Worm (Caenorhabditis elegans): ENCODE data around the gene K10D11.3.

The K10D11.3 gene

DNA sequence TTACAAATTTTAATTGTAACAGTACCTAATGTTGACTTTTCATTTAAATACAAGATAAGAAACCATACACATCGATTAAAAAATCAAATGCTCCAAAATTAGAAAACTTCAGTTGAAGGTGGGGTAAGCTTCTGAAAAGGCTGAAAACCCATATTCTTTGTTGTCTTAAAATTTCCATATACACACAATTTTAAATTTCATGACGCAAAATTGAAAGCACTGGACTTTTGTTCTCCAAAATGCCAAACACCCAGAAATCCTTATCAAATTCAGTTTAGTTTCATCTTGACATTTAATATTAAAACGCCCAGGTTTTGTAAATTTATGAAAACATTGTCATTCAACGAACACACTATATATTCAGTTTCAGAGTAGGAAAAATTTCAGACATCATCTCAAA lies 25.8 kb downstream of the K10D11.3 start, which contains the start of gene F55G11.7:
Gene F55G11.7 (plus strand): TSS at position 301 of the 400 bp plus-strand sequence.
- TF ChIP-seq mep-1 (tag; optimal IDR thresholded peaks at IDR 0.05) (no peak), sptf-1 (tag; optimal IDR thresholded peaks at IDR 0.05) (no peak), ceh-83 (GFP tag; optimal IDR thresholded peaks at IDR 0.05) (no peak), pha-4 (tag; optimal IDR thresholded peaks at IDR 0.05) (no peak), blmp-1 (tag; optimal IDR thresholded peaks at IDR 0.05) (no peak), flh-1 (GFP tag; optimal IDR thresholded peaks at IDR 0.05) (no peak), bed-3 (GFP tag; optimal IDR thresholded peaks at IDR 0.05) (no peak), nhr-2 (tag; optimal IDR thresholded peaks at IDR 0.05) (no peak), unc-120 (tag; optimal IDR thresholded peaks at IDR 0.05; ENCODE audit: poor library complexity, severe bottlenecking) (no peak), nhr-76 (tag; optimal IDR thresholded peaks at IDR 0.05) (no peak), nhr-12 (tag; optimal IDR thresholded peaks at IDR 0.05) (no peak), tbx-8 (GFP tag; optimal IDR thresholded peaks at IDR 0.05) (no peak), ceh-43 (GFP tag; optimal IDR thresholded peaks at IDR 0.05) (no peak), sem-2 (GFP tag; optimal IDR thresholded peaks at IDR 0.05) (no peak), nhr-237 (tag; optimal IDR thresholded peaks at IDR 0.05) (no peak), zip-8 (tag; optimal IDR thresholded peaks at IDR 0.05) (no peak), ztf-11 (tag; optimal IDR thresholded peaks at IDR 0.05) (no peak), ces-1 (GFP tag; optimal IDR thresholded peaks at IDR 0.05) (no peak), nhr-28 (tag; optimal IDR thresholded peaks at IDR 0.05) (no peak)

DNA sequence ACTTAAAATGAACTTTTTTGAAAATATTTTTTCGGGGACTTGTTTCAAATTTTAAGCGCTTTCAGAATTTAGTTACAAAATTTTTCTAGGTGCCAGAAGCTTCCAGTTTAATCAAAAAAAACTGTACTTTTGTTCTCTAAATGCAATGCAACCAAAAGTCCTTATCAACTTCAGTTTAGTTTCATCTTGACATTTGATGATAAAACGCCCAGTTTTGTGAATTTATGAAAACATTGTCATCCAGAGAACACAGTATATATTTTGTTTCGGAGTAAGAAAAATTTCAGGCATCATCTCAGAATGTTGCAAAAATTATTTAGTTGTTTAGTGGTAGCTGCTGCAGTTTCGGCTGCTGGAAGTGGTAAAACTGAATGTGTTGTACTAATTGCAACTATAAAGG lies 28.2 kb downstream of the K10D11.3 start, which contains the start of gene F55G11.6:
Gene F55G11.6 (plus strand): TSS at position 301 of the 400 bp plus-strand sequence.
- no peak for TF ChIP-seq blmp-1 (tag; optimal IDR thresholded peaks at IDR 0.05)
- TF ChIP-seq nhr-76 (tag; optimal IDR thresholded peaks at IDR 0.05) = no peak
- no peak for TF ChIP-seq ceh-39 (tag; optimal IDR thresholded peaks at IDR 0.05)
- no peak for TF ChIP-seq ztf-11 (tag; optimal IDR thresholded peaks at IDR 0.05)
- no peak for TF ChIP-seq mab-5 (tag; optimal IDR thresholded peaks at IDR 0.05)
- no peak for TF ChIP-seq elt-1 (tag; optimal IDR thresholded peaks at IDR 0.05; ENCODE audit: borderline replicate concordance, insufficient read depth)
- no peak for TF ChIP-seq zip-8 (tag; optimal IDR thresholded peaks at IDR 0.05)
- no peak for TF ChIP-seq drap-1 (GFP tag; optimal IDR thresholded peaks at IDR 0.05)
- no peak for TF ChIP-seq nhr-237 (tag; optimal IDR thresholded peaks at IDR 0.05)
- no peak for TF ChIP-seq ceh-83 (GFP tag; optimal IDR thresholded peaks at IDR 0.05)
- TF ChIP-seq lsy-2 (tag; optimal IDR thresholded peaks at IDR 0.05) = no peak
- no peak for TF ChIP-seq ces-1 (GFP tag; optimal IDR thresholded peaks at IDR 0.05)
- TF ChIP-seq snpc-4 (tag; optimal IDR thresholded peaks at IDR 0.05) = no peak
- no peak for TF ChIP-seq sptf-1 (tag; optimal IDR thresholded peaks at IDR 0.05)
- no peak for TF ChIP-seq lin-32 (GFP tag; optimal IDR thresholded peaks at IDR 0.05)
- TF ChIP-seq unc-62 (GFP tag; optimal IDR thresholded peaks at IDR 0.05) = no peak
- no peak for TF ChIP-seq nhr-2 (tag; optimal IDR thresholded peaks at IDR 0.05)
- no peak for TF ChIP-seq cnd-1 (tag; optimal IDR thresholded peaks at IDR 0.05)
- TF ChIP-seq M03D4.4 (tag; optimal IDR thresholded peaks at IDR 0.05) = no peak

DNA sequence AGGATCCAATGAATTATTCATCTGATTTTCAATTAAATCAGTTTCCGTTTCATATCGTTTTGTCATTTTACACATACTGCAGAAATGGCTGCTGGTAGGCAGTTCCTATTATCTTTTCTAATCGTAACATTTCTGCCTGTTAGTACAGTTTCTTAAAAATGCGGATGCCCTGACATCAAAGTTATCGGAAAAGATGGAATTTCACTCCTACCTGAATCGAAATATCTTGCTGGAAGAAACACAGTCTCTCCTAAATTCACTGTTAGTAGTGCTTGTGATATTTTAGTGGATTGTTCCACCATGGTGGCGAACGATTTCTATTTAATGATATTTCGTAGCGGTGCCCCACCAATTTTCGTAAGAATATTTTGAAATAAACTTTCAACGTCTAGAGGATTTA lies 37.5 kb downstream of the K10D11.3 start, which contains the start of gene F55G11.10:
Gene F55G11.10 (plus strand): TSS at position 301 of the 400 bp plus-strand sequence.
- no peak for TF ChIP-seq ceh-83 (GFP tag; optimal IDR thresholded peaks at IDR 0.05)
- no peak for TF ChIP-seq lsy-2 (tag; optimal IDR thresholded peaks at IDR 0.05)

DNA sequence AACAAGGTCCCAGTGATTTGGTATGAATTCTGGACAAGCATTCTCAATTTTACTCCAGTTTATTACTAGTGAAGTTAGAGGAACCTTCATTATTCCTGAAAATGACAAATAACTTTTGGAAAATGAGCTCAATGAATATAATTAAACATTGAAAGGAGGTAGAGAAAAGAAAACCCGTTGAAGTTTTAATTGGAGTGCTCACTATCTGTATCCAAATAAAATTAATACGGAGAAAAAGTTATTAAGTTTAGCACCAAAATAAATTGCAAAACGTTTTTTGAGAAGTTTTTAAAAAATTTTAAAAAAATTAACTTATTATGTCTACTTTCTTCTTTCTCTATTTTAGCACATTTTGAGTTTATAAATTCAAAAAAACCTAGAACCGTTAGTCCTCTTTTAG lies 39.4 kb downstream of the K10D11.3 start, which contains the start of gene F55G11.1:
Gene F55G11.1 (minus strand): TSS at position 101 of the 400 bp plus-strand sequence.
- TF ChIP-seq unc-62 (GFP tag; optimal IDR thresholded peaks at IDR 0.05) (no peak), snpc-4 (tag; optimal IDR thresholded peaks at IDR 0.05) (no peak), nhr-28 (tag; optimal IDR thresholded peaks at IDR 0.05) (no peak), ceh-39 (tag; optimal IDR thresholded peaks at IDR 0.05) (no peak), lin-13 (tag; optimal IDR thresholded peaks at IDR 0.05) (no peak), ceh-83 (GFP tag; optimal IDR thresholded peaks at IDR 0.05) (no peak), nhr-12 (tag; optimal IDR thresholded peaks at IDR 0.05) (no peak), ces-1 (GFP tag; optimal IDR thresholded peaks at IDR 0.05) (no peak), mls-2 (tag; optimal IDR thresholded peaks at IDR 0.05) (no peak), lsy-2 (tag; optimal IDR thresholded peaks at IDR 0.05) (no peak), ztf-11 (tag; optimal IDR thresholded peaks at IDR 0.05) (no peak), nhr-2 (tag; optimal IDR thresholded peaks at IDR 0.05) (no peak), mab-5 (tag; optimal IDR thresholded peaks at IDR 0.05) (no peak), blmp-1 (tag; optimal IDR thresholded peaks at IDR 0.05) (no peak), nhr-76 (tag; optimal IDR thresholded peaks at IDR 0.05) (no peak), ceh-43 (GFP tag; optimal IDR thresholded peaks at IDR 0.05) (no peak), unc-120 (tag; optimal IDR thresholded peaks at IDR 0.05; ENCODE audit: poor library complexity, severe bottlenecking) (no peak)

Measured in whole organism, mixed stage, embryonic.